Worm (Caenorhabditis elegans) whole organism, L1 larva: ENCODE data around the gene nstp-6.

Experiments
- C04F5.9 ChIP-seq: sonication (generic microtip); optimal IDR thresholded peaks from 2 replicates; lab custom pipeline; 2016; ENCODE audit warnings: missing genetic modification characterization, missing compliant biosample characterization
- C16A3.4 ChIP-seq: fragments of 150-350 bp; optimal IDR thresholded peaks from 2 replicates; lab custom pipeline; 2014; ENCODE audit warnings: missing biosample characterization, missing genetic modification characterization
- F16B12.6 ChIP-seq: fragments of 150-350 bp; optimal IDR thresholded peaks from 2 replicates; lab custom pipeline; 2014; ENCODE audit warnings: missing biosample characterization, missing genetic modification characterization
- aha-1 ChIP-seq: fragments of 150-350 bp; optimal IDR thresholded peaks from 2 replicates; lab custom pipeline; 2014; ENCODE audit warnings: missing biosample characterization, missing genetic modification characterization
- alr-1 ChIP-seq: fragments of 200-800 bp; sonication (Bioruptor generic); optimal IDR thresholded peaks from 2 replicates; lab custom pipeline; 2018; ENCODE audit warnings: borderline replicate concordance, mild to moderate bottlenecking, missing genetic modification characterization, missing compliant biosample characterization
- aly-2 ChIP-seq: fragments of 150-350 bp; optimal IDR thresholded peaks from 2 replicates; lab custom pipeline; 2014; ENCODE audit warnings: missing biosample characterization, missing genetic modification characterization
- blmp-1 ChIP-seq: fragments of 150-350 bp; optimal IDR thresholded peaks from 2 replicates; lab custom pipeline; 2014; ENCODE audit warnings: missing biosample characterization, missing genetic modification characterization
- ceh-63 ChIP-seq: fragments of 200-800 bp; sonication (Bioruptor generic); optimal IDR thresholded peaks from 2 replicates; lab custom pipeline; 2018; ENCODE audit warnings: mild to moderate bottlenecking, missing genetic modification characterization, missing compliant biosample characterization
- ceh-8 ChIP-seq: fragments of 200-800 bp; sonication (Bioruptor generic); optimal IDR thresholded peaks from 2 replicates; lab custom pipeline; 2018; ENCODE audit warnings: mild to moderate bottlenecking, missing genetic modification characterization, moderate library complexity, missing compliant biosample characterization
- ceh-82 ChIP-seq, 3 experiments: fragments of 150-350 bp in 1 of 3; sonication (generic microtip) in 2 of 3; optimal IDR thresholded peaks; 2 replicates each; lab custom pipeline; 2014 to 2017; ENCODE audit warnings: missing biosample characterization in 3 of 3, missing genetic modification characterization in 3 of 3
- ceh-90 ChIP-seq: sonication (generic microtip); optimal IDR thresholded peaks from 2 replicates; lab custom pipeline; 2016; ENCODE audit warnings: missing genetic modification characterization, missing compliant biosample characterization
- ces-1 ChIP-seq: fragments of 150-350 bp; optimal IDR thresholded peaks from 2 replicates; lab custom pipeline; 2014; ENCODE audit warnings: missing biosample characterization, missing genetic modification reagents, missing genetic modification characterization
- dpl-1 ChIP-seq, 3 experiments: fragments of 150-350 bp in 2 of 3; sonication (generic microtip) in 1 of 3; optimal IDR thresholded peaks; 2 replicates each; lab custom pipeline; 2014 to 2017; ENCODE audit warnings: missing biosample characterization in 3 of 3, missing genetic modification characterization in 3 of 3, missing genetic modification reagents in 3 of 3
- efl-1 ChIP-seq, 4 experiments: fragments of 150-350 bp; optimal IDR thresholded peaks in 3 of 4; peaks in 1 of 4; 1 replicate in 1 of 4; 2 replicates in 3 of 4; lab custom pipeline; 2014; ENCODE audit warnings: missing biosample characterization in 2 of 4, missing genetic modification characterization in 2 of 4, missing genetic modification reagents in 2 of 4
- elt-2 ChIP-seq: sonication (generic microtip); optimal IDR thresholded peaks from 2 replicates; lab custom pipeline; 2016; ENCODE audit warnings: missing genetic modification characterization, mild to moderate bottlenecking, inconsistent platforms, missing compliant biosample characterization, missing genetic modification reagents
- fkh-10 ChIP-seq: sonication (generic microtip); optimal IDR thresholded peaks from 2 replicates; lab custom pipeline; 2017; ENCODE audit warnings: missing biosample characterization, missing genetic modification reagents, missing genetic modification characterization
- fkh-4 ChIP-seq: sonication (generic microtip); optimal IDR thresholded peaks from 2 replicates; lab custom pipeline; 2016; ENCODE audit warnings: missing compliant biosample characterization, missing genetic modification characterization, borderline replicate concordance
- fkh-8 ChIP-seq: sonication (generic microtip); optimal IDR thresholded peaks from 2 replicates; lab custom pipeline; 2016; ENCODE audit warnings: mild to moderate bottlenecking, missing genetic modification characterization, missing compliant biosample characterization
- grh-1 ChIP-seq: fragments of 200-800 bp; sonication (Bioruptor generic); IDR thresholded peaks from 2 replicates; pipeline ENCODE4 v1.3.6; 2022; ENCODE audit warnings: missing genetic modification reagents, missing genetic modification characterization, missing compliant biosample characterization
- irx-1 ChIP-seq: sonication (generic microtip); optimal IDR thresholded peaks from 2 replicates; lab custom pipeline; 2016; ENCODE audit warnings: missing genetic modification characterization, missing compliant biosample characterization
- isw-1 ChIP-seq: fragments of 200-800 bp; sonication (Bioruptor generic); IDR thresholded peaks from 2 replicates; pipeline ENCODE4 v1.3.6; 2022; ENCODE audit warnings: missing genetic modification characterization, missing compliant biosample characterization
- jun-1 ChIP-seq: fragments of 150-350 bp; optimal IDR thresholded peaks from 2 replicates; lab custom pipeline; 2014; ENCODE audit warnings: missing biosample characterization, missing genetic modification reagents, missing genetic modification characterization
- lin-14 ChIP-seq: fragments of 200-800 bp; sonication (Bioruptor generic); optimal IDR thresholded peaks from 2 replicates; lab custom pipeline; 2018; ENCODE audit warnings: mild to moderate bottlenecking, missing genetic modification characterization, moderate library complexity, missing compliant biosample characterization
- lin-15B ChIP-seq: fragments of 150-350 bp; sonication (generic microtip); optimal IDR thresholded peaks from 3 replicates; lab custom pipeline; 2014; ENCODE audit warnings: missing biosample characterization, missing genetic modification characterization
- lin-35 ChIP-seq, 2 experiments: fragments of 150-350 bp; optimal IDR thresholded peaks; 2 replicates each; lab custom pipeline; 2014; ENCODE audit warnings: missing biosample characterization in 2 of 2, missing genetic modification characterization in 2 of 2, missing genetic modification reagents in 2 of 2
- lsy-2 ChIP-seq, 2 experiments: fragments of 150-350 bp; optimal IDR thresholded peaks; 2 replicates each; lab custom pipeline; 2014; ENCODE audit warnings: missing biosample characterization in 2 of 2, missing genetic modification characterization in 2 of 2
- mdl-1 ChIP-seq, 2 experiments: fragments of 150-350 bp; optimal IDR thresholded peaks; 2 replicates each; lab custom pipeline; 2014 to 2017; ENCODE audit warnings: missing biosample characterization in 2 of 2, missing genetic modification characterization in 2 of 2, inconsistent platforms in 1 of 2
- nhr-28 ChIP-seq: fragments of 150-350 bp; optimal IDR thresholded peaks from 2 replicates; lab custom pipeline; 2014; ENCODE audit warnings: missing biosample characterization, missing genetic modification characterization
- nhr-47 ChIP-seq: sonication (generic microtip); optimal IDR thresholded peaks from 2 replicates; lab custom pipeline; 2016; ENCODE audit warnings: mild to moderate bottlenecking, missing genetic modification characterization, moderate library complexity, missing compliant biosample characterization
- nhr-84 ChIP-seq: sonication (generic microtip); optimal IDR thresholded peaks from 2 replicates; lab custom pipeline; 2017; ENCODE audit warnings: missing biosample characterization, missing genetic modification characterization
- nhr-85 ChIP-seq: sonication (generic microtip); peaks from one replicate; lab custom pipeline; 2016; ENCODE audit warnings: missing genetic modification characterization, inconsistent platforms, missing compliant biosample characterization
- pag-3 ChIP-seq: sonication (generic microtip); optimal IDR thresholded peaks from 2 replicates; lab custom pipeline; 2017; ENCODE audit warnings: missing genetic modification characterization, mild to moderate bottlenecking, missing compliant biosample characterization, antibody characterized with exemption, borderline replicate concordance; ENCODE audit not compliant: insufficient read depth
- pqm-1 ChIP-seq: sonication (generic microtip); optimal IDR thresholded peaks from 3 replicates; lab custom pipeline; 2017; ENCODE audit warnings: missing biosample characterization, missing genetic modification characterization
- skn-1 ChIP-seq: fragments of 150-350 bp; optimal IDR thresholded peaks from 2 replicates; lab custom pipeline; 2014; ENCODE audit warnings: missing biosample characterization, missing genetic modification characterization
- snpc-4 ChIP-seq: fragments of 150-350 bp; optimal IDR thresholded peaks from 2 replicates; lab custom pipeline; 2014; ENCODE audit warnings: missing biosample characterization, missing genetic modification characterization
- snu-23 ChIP-seq: sonication (generic microtip); optimal IDR thresholded peaks from 2 replicates; lab custom pipeline; 2016; ENCODE audit warnings: missing genetic modification characterization, missing compliant biosample characterization
- sox-4 ChIP-seq: sonication (generic microtip); optimal IDR thresholded peaks from 2 replicates; lab custom pipeline; 2016; ENCODE audit warnings: missing genetic modification characterization, missing compliant biosample characterization
- sup-37 ChIP-seq: fragments of 200-800 bp; sonication (Bioruptor generic); optimal IDR thresholded peaks from 2 replicates; lab custom pipeline; 2018; ENCODE audit warnings: mild to moderate bottlenecking, missing genetic modification characterization, missing compliant biosample characterization
- swsn-7 ChIP-seq: sonication (generic microtip); optimal IDR thresholded peaks from 2 replicates; lab custom pipeline; 2016; ENCODE audit warnings: missing genetic modification characterization, missing compliant biosample characterization
- tbx-2 ChIP-seq: sonication (generic microtip); optimal IDR thresholded peaks from 2 replicates; lab custom pipeline; 2016; ENCODE audit warnings: missing genetic modification characterization, missing compliant biosample characterization
- tlp-1 ChIP-seq: fragments of 150-350 bp; optimal IDR thresholded peaks from 2 replicates; lab custom pipeline; 2014; ENCODE audit warnings: missing biosample characterization, missing genetic modification characterization
- unc-30 ChIP-seq: sonication (generic microtip); optimal IDR thresholded peaks from 2 replicates; lab custom pipeline; 2017; ENCODE audit warnings: missing biosample characterization, missing genetic modification characterization
- unc-86 ChIP-seq: sonication (generic microtip); optimal IDR thresholded peaks from 2 replicates; lab custom pipeline; 2016; ENCODE audit warnings: missing genetic modification characterization, missing compliant biosample characterization
- unc-98 ChIP-seq: fragments of 200-800 bp; sonication (Bioruptor generic); IDR thresholded peaks from 2 replicates; pipeline ENCODE4 v1.3.6; 2022; ENCODE audit warnings: missing genetic modification characterization, missing compliant biosample characterization
- xbp-1 ChIP-seq: sonication (generic microtip); optimal IDR thresholded peaks from 2 replicates; lab custom pipeline; 2016; ENCODE audit warnings: missing genetic modification characterization, missing compliant biosample characterization
- zip-4 ChIP-seq: fragments of 200-800 bp; sonication (Bioruptor generic); optimal IDR thresholded peaks from 2 replicates; lab custom pipeline; 2018; ENCODE audit warnings: mild to moderate bottlenecking, missing genetic modification characterization, moderate library complexity, missing compliant biosample characterization
- ztf-11 ChIP-seq, 2 experiments: sonication (generic microtip); optimal IDR thresholded peaks; 2 replicates each; lab custom pipeline; 2016 to 2017; ENCODE audit warnings: missing genetic modification characterization in 2 of 2, missing biosample characterization in 1 of 2, missing compliant biosample characterization in 1 of 2

The nstp-6 gene

DNA sequence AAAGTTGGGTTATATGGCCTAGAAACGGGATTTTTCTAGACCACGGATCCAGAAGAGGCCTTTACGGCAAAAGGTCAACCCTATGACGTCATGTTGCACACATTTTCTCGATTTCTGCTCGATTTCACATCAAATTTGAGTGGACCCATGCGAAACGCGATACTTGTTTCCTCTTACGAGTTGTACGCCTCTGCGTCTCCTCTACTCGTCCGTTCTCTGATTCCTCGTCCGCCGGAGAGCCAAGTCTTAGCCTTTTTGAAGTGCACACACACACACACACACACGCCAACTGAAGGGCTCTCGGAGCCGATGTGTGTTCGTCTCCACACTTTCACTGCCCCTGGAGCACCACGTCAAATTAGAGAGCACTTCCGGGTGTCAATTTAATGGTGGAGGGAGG is 26.4 kb downstream of the nstp-6 start (continued):
- TF ChIP-seq snu-23 (GFP tag; lab: Kevin White, UChicago) = no peak
- TF ChIP-seq fkh-10 (GFP tag; lab: Kevin White, UChicago) = peak; percentile 38
- TF ChIP-seq, all 84 proteins: peak for 13

ce11 chrIV:3520374-3520773 is 27.0 kb downstream of the nstp-6 start:
- peak; percentile 64 for TF ChIP-seq zip-4
- peak; percentile 23 to 66 (median 33) for TF ChIP-seq ceh-82 (tag; optimal IDR thresholded peaks at IDR 0.05; lab: Kevin White, UChicago)
- peak; percentile 70 for TF ChIP-seq skn-1
- no peak for TF ChIP-seq C04F5.9 (tag; lab: Kevin White, UChicago)
- TF ChIP-seq lin-14 (GFP tag; lab: Kevin White, UChicago) = peak; percentile 28
- no peak for TF ChIP-seq sox-4 (tag; lab: Kevin White, UChicago)
- peak; percentile 1 for TF ChIP-seq ceh-90 (tag; lab: Kevin White, UChicago)
- peak in 1 of 2 experiments; percentile 10 for TF ChIP-seq lsy-2 (tag; optimal IDR thresholded peaks at IDR 0.05; lab: Kevin White, UChicago)
- TF ChIP-seq efl-1 (optimal IDR thresholded peaks at IDR 0.05; lab: Kevin White, UChicago) = peak in 1 of 2 experiments; percentile 10
- TF ChIP-seq efl-1 (GFP tag; optimal IDR thresholded peaks at IDR 0.05 in 1 of 2; lab: Kevin White, UChicago) = no peak

DNA sequence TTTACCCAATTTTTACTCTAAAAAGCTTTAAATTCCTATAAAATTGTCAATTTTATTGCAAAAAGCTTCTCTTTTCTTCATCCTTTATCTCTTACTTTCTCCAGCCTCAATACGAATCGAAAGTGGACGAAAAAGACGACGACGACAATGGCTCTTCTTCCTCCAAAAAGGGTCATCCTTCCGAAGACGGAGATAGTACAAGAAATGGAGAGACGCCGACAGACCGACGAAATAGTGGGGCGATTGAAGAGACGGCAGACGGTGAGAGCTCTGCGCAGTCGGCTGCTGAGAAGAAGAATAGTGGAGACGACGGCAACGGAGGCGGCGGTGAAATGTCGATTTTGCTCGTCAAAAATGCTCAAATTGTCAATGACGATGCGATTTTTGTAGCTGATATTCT is 28.0 kb downstream of the nstp-6 start:
- TF ChIP-seq ztf-11 (tag; optimal IDR thresholded peaks at IDR 0.05; lab: Kevin White, UChicago) (peak in 1 of 2 experiments; percentile 35), F16B12.6 (peak; percentile 4), lin-14 (GFP tag; lab: Kevin White, UChicago) (peak; percentile 84), tlp-1 (no peak), sup-37 (GFP tag; lab: Kevin White, UChicago) (no peak), unc-86 (peak; percentile 63), nhr-47 (tag; lab: Kevin White, UChicago) (peak; percentile 74), mdl-1 (tag; optimal IDR thresholded peaks at IDR 0.05; lab: Kevin White, UChicago) (peak in 1 of 2 experiments; percentile 41), dpl-1 (GFP tag; optimal IDR thresholded peaks at IDR 0.05; lab: Kevin White, UChicago) (peak; percentile 3 to 33 (median 29)), xbp-1 (tag; lab: Kevin White, UChicago) (peak; percentile 48), skn-1 (no peak), efl-1 (optimal IDR thresholded peaks at IDR 0.05; lab: Kevin White, UChicago) (peak; percentile 76 to 91), efl-1 (GFP tag; optimal IDR thresholded peaks at IDR 0.05 in 1 of 2; lab: Kevin White, UChicago) (peak; percentile 26 to 89), unc-30 (no peak), fkh-4 (tag; lab: Kevin White, UChicago) (no peak), grh-1 (no peak), unc-98 (GFP tag; lab: Robert Waterston, UW) (no peak), swsn-7 (peak; percentile 76), ceh-63 (GFP tag; lab: Kevin White, UChicago) (no peak), nhr-85 (tag; lab: Kevin White, UChicago) (no peak), nhr-28 (no peak), jun-1 (no peak), C04F5.9 (tag; lab: Kevin White, UChicago) (no peak), fkh-8 (tag; lab: Kevin White, UChicago) (peak; percentile 8), zip-4 (no peak), elt-2 (tag; lab: Kevin White, UChicago) (no peak), pqm-1 (tag; lab: Kevin White, UChicago) (no peak), snu-23 (GFP tag; lab: Kevin White, UChicago) (peak; percentile 60), irx-1 (tag; lab: Kevin White, UChicago) (no peak), ces-1 (GFP tag; lab: Kevin White, UChicago) (no peak), ceh-8 (peak; percentile 0), pag-3 (tag; lab: Kevin White, UChicago) (no peak), lin-15B (tag; lab: Kevin White, UChicago) (no peak), aha-1 (tag; lab: Kevin White, UChicago) (no peak), alr-1 (no peak), fkh-10 (GFP tag; lab: Kevin White, UChicago) (peak; percentile 8), blmp-1 (tag; lab: Kevin White, UChicago) (peak; percentile 98), aly-2 (no peak), tbx-2 (tag; lab: Kevin White, UChicago) (peak; percentile 63), nhr-84 (no peak), ceh-82 (tag; optimal IDR thresholded peaks at IDR 0.05; lab: Kevin White, UChicago) (peak; percentile 37 to 66 (median 53)), isw-1 (GFP tag; lab: Robert Waterston, UW) (peak; percentile 54), C16A3.4 (tag; lab: Kevin White, UChicago) (no peak), lin-35 (GFP tag; optimal IDR thresholded peaks at IDR 0.05; lab: Kevin White, UChicago) (peak; percentile 16 to 28), snpc-4 (tag; lab: Kevin White, UChicago) (peak; percentile 88)
